Fruit fly (Drosophila melanogaster) whole organism, wandering third instar larva: ENCODE data around the gene Mettl5.

ENCODE experiments used
- CG32264 ChIP-seq: fragments of 200-800 bp; sonication (Bioruptor generic); optimal IDR thresholded peaks from 2 replicates; lab custom pipeline; 2016; ENCODE audit warnings: missing biosample characterization, missing genetic modification characterization
- CG9705 ChIP-seq: fragments of 200-800 bp; sonication (Bioruptor generic); optimal IDR thresholded peaks from 2 replicates; lab custom pipeline; 2018; ENCODE audit warnings: missing biosample characterization, mild to moderate bottlenecking, missing genetic modification characterization
- Dfd ChIP-seq: fragments of >200 bp; optimal IDR thresholded peaks from 2 replicates; lab custom pipeline; 2017; ENCODE audit warnings: missing biosample characterization, missing genetic modification characterization
- Dif ChIP-seq: fragments of 200-275, 200-300 bp; sonication (Bioruptor generic); optimal IDR thresholded peaks from 2 replicates; lab custom pipeline; 2018; ENCODE audit warnings: missing biosample characterization, missing genetic modification characterization; ENCODE audit not compliant: partially characterized antibody
- GATAd ChIP-seq: sonication (Bioruptor generic); optimal IDR thresholded peaks from 2 replicates; lab custom pipeline; 2016; ENCODE audit warnings: missing biosample characterization, missing genetic modification characterization
- HLH106 ChIP-seq: fragments of 200-800 bp; optimal IDR thresholded peaks from 3 replicates; lab custom pipeline; 2019; ENCODE audit warnings: missing biosample characterization, mild to moderate bottlenecking, missing genetic modification characterization, moderate library complexity
- Mio ChIP-seq: sonication (Bioruptor generic); optimal IDR thresholded peaks from 2 replicates; lab custom pipeline; 2016; ENCODE audit warnings: missing biosample characterization, missing genetic modification characterization
- N ChIP-seq: fragments of >200 bp; optimal IDR thresholded peaks from 2 replicates; lab custom pipeline; 2018; ENCODE audit warnings: missing biosample characterization, missing external identifiers, missing genetic modification characterization
- Rel ChIP-seq, 2 experiments: fragments of 200-800 bp; sonication (Bioruptor generic) in 1 of 2; optimal IDR thresholded peaks; 2 replicates in 1 of 2; 3 replicates in 1 of 2; lab custom pipeline; 2016 to 2019; ENCODE audit warnings: mild to moderate bottlenecking in 2 of 2, missing biosample characterization in 2 of 2, missing genetic modification characterization in 2 of 2, moderate library complexity in 1 of 2
- br ChIP-seq: fragments of 200-800 bp; sonication (Bioruptor generic); optimal IDR thresholded peaks from 2 replicates; lab custom pipeline; 2016; ENCODE audit warnings: missing biosample characterization, missing genetic modification characterization
- dl ChIP-seq, 2 experiments: fragments of 175-275, 200-275 bp in 1 of 2; fragments of 200-275 bp in 1 of 2; sonication (Bioruptor generic); optimal IDR thresholded peaks; lab custom pipeline; 2018; ENCODE audit warnings: mild to moderate bottlenecking in 2 of 2, missing biosample characterization in 2 of 2, missing genetic modification characterization in 2 of 2, moderate library complexity in 2 of 2; ENCODE audit not compliant: partially characterized antibody in 2 of 2, insufficient read depth in 1 of 2
- dmrt93B ChIP-seq: fragments of 200-800 bp; sonication (Bioruptor generic); optimal IDR thresholded peaks from 2 replicates; lab custom pipeline; 2018; ENCODE audit warnings: missing biosample characterization, mild to moderate bottlenecking, missing genetic modification characterization
- foxo ChIP-seq, 2 experiments: fragments of 200-800 bp; sonication (Bioruptor generic); optimal IDR thresholded peaks; 2 replicates in 1 of 2; 3 replicates in 1 of 2; lab custom pipeline; 2016 to 2017; ENCODE audit warnings: missing biosample characterization in 2 of 2, missing genetic modification characterization in 2 of 2
- fru ChIP-seq: fragments of 200-800 bp; sonication (Bioruptor generic); optimal IDR thresholded peaks from 3 replicates; lab custom pipeline; 2016; ENCODE audit warnings: missing biosample characterization, mild to moderate bottlenecking, missing genetic modification characterization
- h ChIP-seq: fragments of 200-800 bp; sonication (Bioruptor generic); optimal IDR thresholded peaks from 3 replicates; lab custom pipeline; 2016; ENCODE audit warnings: missing biosample characterization, mild to moderate bottlenecking, missing genetic modification characterization
- jim ChIP-seq: fragments of 175-275, 200-325 bp; sonication (Bioruptor generic); optimal IDR thresholded peaks from 2 replicates; lab custom pipeline; 2016; ENCODE audit warnings: missing biosample characterization, mild to moderate bottlenecking, missing genetic modification characterization
- lola ChIP-seq: fragments of >200 bp; optimal IDR thresholded peaks from 2 replicates; lab custom pipeline; 2017; ENCODE audit warnings: missing biosample characterization, missing genetic modification characterization
- pan ChIP-seq: fragments of >200 bp; optimal IDR thresholded peaks from 2 replicates; lab custom pipeline; 2017
- psq ChIP-seq: fragments of 200-800 bp; sonication (Bioruptor generic); optimal IDR thresholded peaks from 3 replicates; lab custom pipeline; 2017; ENCODE audit warnings: missing biosample characterization, mild to moderate bottlenecking, missing genetic modification characterization, moderate library complexity
- rgr ChIP-seq: fragments of 200-800 bp; sonication (Bioruptor generic); optimal IDR thresholded peaks from 3 replicates; lab custom pipeline; 2016; ENCODE audit warnings: missing biosample characterization, mild to moderate bottlenecking, missing genetic modification characterization
- sage ChIP-seq: fragments of 200-800 bp; sonication (Bioruptor generic); optimal IDR thresholded peaks from 2 replicates; lab custom pipeline; 2016; ENCODE audit warnings: missing biosample characterization, mild to moderate bottlenecking, missing genetic modification characterization
- tai ChIP-seq: sonication (Bioruptor generic); optimal IDR thresholded peaks from 2 replicates; lab custom pipeline; 2016; ENCODE audit warnings: missing biosample characterization, missing genetic modification characterization
- woc ChIP-seq: sonication (Bioruptor generic); optimal IDR thresholded peaks from 2 replicates; lab custom pipeline; 2016; ENCODE audit warnings: missing biosample characterization, mild to moderate bottlenecking, missing genetic modification characterization

Mettl5 gene

DNA sequence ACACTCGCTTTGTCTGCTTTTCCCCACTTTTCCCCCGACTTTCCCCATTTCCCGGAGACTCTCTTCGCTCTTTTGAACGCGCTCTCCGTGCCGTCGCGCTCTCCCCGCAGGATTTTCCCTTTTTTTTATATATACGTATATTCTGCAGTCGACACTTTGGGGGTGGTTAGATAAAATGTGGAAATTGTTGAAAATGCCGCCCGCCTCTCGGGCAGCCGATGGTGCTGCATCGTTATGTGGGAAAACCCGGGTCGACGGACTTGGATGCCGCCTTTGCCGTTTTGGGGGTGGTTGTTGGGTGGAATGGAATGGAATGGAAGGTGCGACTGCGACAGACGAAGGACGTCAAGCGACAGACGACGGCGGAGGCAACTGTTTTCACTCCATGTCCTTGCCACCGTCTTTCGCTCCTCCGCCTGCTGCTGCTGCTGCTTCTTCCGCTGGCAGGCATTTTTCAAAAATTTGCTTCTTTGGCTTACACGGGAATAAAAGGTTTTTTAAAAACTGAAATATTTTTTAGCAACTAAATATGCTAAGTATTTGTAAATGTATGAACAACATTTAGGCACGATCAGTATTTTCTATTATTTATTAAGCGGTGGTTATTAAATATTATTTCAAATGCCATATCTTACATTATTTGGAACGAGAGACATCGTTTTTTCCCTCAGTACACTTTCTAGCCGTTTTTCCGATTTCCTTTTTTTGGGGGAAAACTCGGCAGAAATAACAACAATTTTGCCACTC, 32.6 kb upstream of the Mettl5 start:
- TF ChIP-seq foxo (GFP tag; optimal IDR thresholded peaks at IDR 0.05; lab: Kevin White, UChicago) (peak in 1 of 2 experiments; percentile 6), tai (GFP tag; lab: Kevin White, UChicago) (no peak)
- TF ChIP-seq, all 38 proteins: peak for 1

DNA sequence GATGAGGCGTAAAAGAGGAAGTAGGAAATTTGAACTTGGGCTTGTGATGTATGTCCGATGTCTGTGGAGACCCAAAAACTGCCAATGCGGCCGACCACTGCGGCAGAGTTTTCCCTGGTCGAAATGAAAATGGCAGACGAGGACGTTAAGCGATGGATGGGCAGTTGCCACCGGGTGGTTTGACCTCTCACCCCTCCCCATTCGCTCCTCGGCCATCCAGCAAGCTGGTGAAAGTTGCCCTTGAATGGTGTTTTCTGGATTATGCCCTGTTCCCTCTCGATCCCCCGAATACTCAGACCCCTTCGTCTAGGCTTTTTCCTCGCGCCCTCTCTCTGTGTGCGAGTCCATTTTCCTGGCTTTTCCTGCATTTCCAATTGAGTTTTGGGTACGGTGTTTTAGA, 32.0 kb upstream of the Mettl5 start:
- no peak for TF ChIP-seq rgr (GFP tag; lab: Kevin White, UChicago)
- no peak for TF ChIP-seq br (GFP tag; lab: Kevin White, UChicago)
- no peak for TF ChIP-seq Rel (GFP tag; optimal IDR thresholded peaks at IDR 0.05; lab: Kevin White, UChicago)
- no peak for TF ChIP-seq Rel (tag; optimal IDR thresholded peaks at IDR 0.05; lab: Kevin White, UChicago)
- no peak for TF ChIP-seq lola (GFP tag; lab: Kevin White, UChicago)

DNA sequence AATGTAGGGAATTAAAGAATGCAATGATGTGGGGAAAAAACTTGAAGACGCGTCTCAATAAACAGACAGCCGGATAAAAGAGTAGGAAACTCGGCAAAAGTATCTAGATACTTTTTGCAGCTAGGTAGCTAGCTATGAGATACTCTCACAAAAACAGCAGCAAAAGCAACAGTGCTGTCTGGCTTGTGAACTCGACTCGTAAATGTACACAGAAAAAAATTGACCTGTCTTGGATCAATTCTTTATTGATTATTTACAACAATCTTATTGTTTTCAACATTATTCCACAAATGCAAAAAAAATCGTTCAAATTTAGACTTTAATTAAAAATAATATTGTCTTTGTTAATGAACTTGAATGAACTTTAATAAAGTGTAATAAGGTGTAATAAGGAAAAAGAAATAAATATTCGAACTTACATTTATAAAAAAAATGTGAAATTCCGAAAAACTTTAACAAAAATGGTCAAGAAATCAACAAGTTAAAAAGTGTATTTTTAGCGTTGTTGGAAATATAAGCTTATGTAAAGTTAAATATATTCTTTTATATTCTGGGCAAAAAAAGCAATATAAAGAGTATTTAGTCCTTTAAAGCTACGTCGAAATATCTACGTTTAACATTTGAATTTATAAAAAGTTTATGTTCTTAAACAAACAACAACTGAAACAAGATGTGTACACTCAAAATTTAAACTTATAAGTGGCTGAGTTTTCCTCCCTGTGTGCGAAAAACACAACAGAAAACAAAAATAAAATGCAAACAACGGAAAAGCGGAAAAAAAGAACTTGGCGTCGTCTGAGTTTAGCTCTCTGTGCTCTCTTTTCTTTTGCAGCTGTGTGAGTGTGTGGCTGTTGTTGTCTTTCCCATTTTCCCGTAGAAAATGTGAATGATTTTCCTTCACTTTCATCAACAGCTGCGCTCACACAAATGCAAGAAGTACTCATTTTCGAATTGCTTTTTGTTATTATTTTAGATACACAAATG, 29.5 kb upstream of the Mettl5 start:
- TF ChIP-seq dmrt93B (GFP tag; lab: Kevin White, UChicago) (no peak), CG32264 (GFP tag; lab: Kevin White, UChicago) (no peak), h (no peak), br (GFP tag; lab: Kevin White, UChicago) (no peak), psq (GFP tag; lab: Kevin White, UChicago) (no peak), fru (GFP tag; lab: Kevin White, UChicago) (no peak), pan (lab: Kevin White, UChicago) (no peak), GATAd (GFP tag; lab: Kevin White, UChicago) (no peak), woc (GFP tag; lab: Kevin White, UChicago) (no peak), dl (GFP tag; optimal IDR thresholded peaks at IDR 0.05; lab: Kevin White, UChicago; ENCODE audit: insufficient read depth in 1 of 2, partially characterized antibody in 2 of 2) (no peak), HLH106 (tag; lab: Kevin White, UChicago) (no peak), N (GFP tag; lab: Kevin White, UChicago) (no peak), jim (GFP tag; lab: Kevin White, UChicago) (no peak)

DNA sequence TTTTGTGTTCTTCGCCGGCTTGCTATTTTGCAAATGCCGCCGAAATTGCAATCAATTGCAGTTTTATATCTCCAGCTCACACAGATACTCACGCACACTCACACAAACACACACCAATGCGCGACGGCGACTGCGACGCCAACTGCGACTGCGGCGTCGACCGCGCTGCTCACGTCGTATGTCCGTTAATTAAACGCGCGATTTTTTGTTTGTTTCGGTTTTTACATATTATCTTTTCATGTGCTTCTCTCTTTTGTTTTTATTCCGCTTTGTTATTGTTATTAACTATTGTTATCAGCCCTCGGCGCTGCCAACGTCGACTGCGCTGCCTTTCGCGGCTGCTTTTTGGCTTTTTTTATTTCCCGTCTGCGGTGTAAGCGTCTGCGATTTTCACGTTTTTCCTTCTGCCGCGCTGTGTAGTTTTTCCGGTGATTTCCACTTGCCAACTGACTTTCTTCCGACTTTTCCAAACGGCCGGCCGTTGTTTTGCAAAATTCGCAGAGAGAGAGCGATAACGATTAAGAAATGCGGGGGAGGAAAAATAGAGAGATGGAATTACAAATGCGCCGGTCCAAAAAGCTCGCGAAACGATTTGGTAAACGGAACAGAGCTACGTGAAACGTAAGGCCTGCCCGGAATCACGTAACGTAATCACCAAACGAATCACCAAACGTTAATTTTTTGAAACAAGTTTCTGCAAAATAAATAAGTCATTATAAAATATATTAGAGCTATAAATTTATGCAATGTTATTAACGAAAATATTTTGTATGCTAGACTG, 28.5 kb upstream of the Mettl5 start, which contains the start of gene fz2:
TSS of gene fz2 (minus strand) at position 452 of the 781 bp plus-strand sequence.
- TF ChIP-seq tai (GFP tag; lab: Kevin White, UChicago) (no peak), N (GFP tag; lab: Kevin White, UChicago) (no peak)
- TF ChIP-seq, all 38 proteins: peak for 0

DNA sequence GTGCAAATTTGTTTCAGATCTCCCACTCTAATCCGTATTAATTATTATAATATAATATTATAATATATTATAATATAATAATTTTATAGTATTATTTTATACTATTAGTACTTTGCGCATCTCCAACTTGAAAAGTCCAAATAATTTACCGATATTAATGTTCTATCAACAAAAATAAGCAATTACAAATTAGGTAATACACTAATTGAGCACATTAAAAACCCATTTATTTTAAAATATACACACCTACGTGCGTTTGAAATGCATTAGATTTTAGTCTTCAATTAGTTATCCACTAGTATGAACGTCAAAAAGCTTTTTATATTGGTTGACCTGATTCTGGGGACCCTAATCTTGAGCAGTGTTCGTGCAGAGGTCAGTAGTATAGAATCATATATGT, 27.5 kb upstream of the Mettl5 start, which contains the start of gene CG33647:
TSS of gene CG33647 (plus strand) at position 301 of the 400 bp plus-strand sequence.
- TF ChIP-seq lola (GFP tag; lab: Kevin White, UChicago): no peak
- TF ChIP-seq CG9705 (GFP tag; lab: Kevin White, UChicago): no peak
- no peak for TF ChIP-seq woc (GFP tag; lab: Kevin White, UChicago)
- TF ChIP-seq psq (GFP tag; lab: Kevin White, UChicago): no peak
- TF ChIP-seq tai (GFP tag; lab: Kevin White, UChicago): no peak
- no peak for TF ChIP-seq sage
- no peak for TF ChIP-seq Mio (GFP tag; lab: Kevin White, UChicago)
- no peak for TF ChIP-seq pan (lab: Kevin White, UChicago)
- no peak for TF ChIP-seq jim (GFP tag; lab: Kevin White, UChicago)

DNA sequence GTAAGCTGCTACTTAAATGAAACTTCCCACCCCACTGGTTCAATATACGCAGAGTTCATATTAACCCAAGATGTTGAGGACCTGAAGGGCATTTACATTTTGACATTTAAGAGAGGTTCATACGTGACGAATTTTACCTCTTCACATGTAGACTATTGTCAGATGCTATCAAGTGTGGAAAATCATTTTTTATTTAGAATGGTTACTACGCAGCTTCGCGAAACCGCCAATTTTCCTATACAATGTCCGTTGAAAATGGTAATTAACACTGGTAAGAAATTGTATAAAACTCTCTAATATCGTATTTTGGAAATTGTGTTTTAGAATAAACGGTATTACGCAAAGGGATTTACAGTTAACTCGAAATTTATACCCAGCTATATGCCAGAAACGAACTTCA, 27.0 kb upstream of the Mettl5 start:
- no peak for TF ChIP-seq HLH106 (tag; lab: Kevin White, UChicago)
- no peak for TF ChIP-seq Dif
- TF ChIP-seq GATAd (GFP tag; lab: Kevin White, UChicago): no peak
- TF ChIP-seq Dfd (GFP tag; lab: Kevin White, UChicago): no peak
